Worm (Caenorhabditis elegans): Measurements from ENCODE around the gene F22H10.6.

- TF ChIP-seq W03F9.2 (tag; optimal IDR thresholded peaks at IDR 0.05) (no peak), him-1 (tag; optimal IDR thresholded peaks at IDR 0.05) (no peak)
These were observed 42.3 kb upstream of the F22H10.6 start for ce11 chrX:16733411-16733810.
